Worm (Caenorhabditis elegans) whole organism, early embryonic: ENCODE data around the gene F22E5.6.

ENCODE experiments used
- B0310.2 ChIP-seq: sonication (generic microtip); optimal IDR thresholded peaks from 2 replicates; lab custom pipeline; 2016; ENCODE audit warnings: mild to moderate bottlenecking, missing genetic modification characterization, missing compliant biosample characterization
- aly-1 ChIP-seq: sonication (generic microtip); optimal IDR thresholded peaks from 2 replicates; lab custom pipeline; 2016; ENCODE audit warnings: missing genetic modification characterization, missing compliant biosample characterization
- ama-1 ChIP-seq: fragments of 150-350 bp; optimal IDR thresholded peaks from 2 replicates; lab custom pipeline; 2014
- ceh-13 ChIP-seq: fragments of 200-800 bp; sonication (Bioruptor generic); optimal IDR thresholded peaks from 2 replicates; lab custom pipeline; 2018; ENCODE audit warnings: mild to moderate bottlenecking, missing genetic modification characterization, missing compliant biosample characterization
- ceh-36 ChIP-seq: sonication (generic microtip); optimal IDR thresholded peaks from 2 replicates; lab custom pipeline; 2016; ENCODE audit warnings: missing genetic modification characterization, inconsistent platforms, missing compliant biosample characterization
- ets-7 ChIP-seq: sonication (generic microtip); optimal IDR thresholded peaks from 2 replicates; lab custom pipeline; 2016; ENCODE audit warnings: missing genotype, missing genetic modification characterization, missing compliant biosample characterization
- flt-1 ChIP-seq: fragments of 200-800 bp; sonication (Bioruptor generic); IDR thresholded peaks from 2 replicates; pipeline ENCODE4 v1.3.6; 2022; ENCODE audit warnings: missing genetic modification characterization, missing compliant biosample characterization
- hmg-4 ChIP-seq: fragments of 200-800 bp; sonication (Bioruptor generic); optimal IDR thresholded peaks from 2 replicates; lab custom pipeline; 2018; ENCODE audit warnings: mild to moderate bottlenecking, missing genetic modification characterization, missing compliant biosample characterization
- scrt-1 ChIP-seq: fragments of 200-800 bp; sonication (Bioruptor generic); IDR thresholded peaks from 2 replicates; pipeline ENCODE4 v1.3.6; 2022; ENCODE audit warnings: missing genetic modification characterization, missing compliant biosample characterization
- sea-1 ChIP-seq: fragments of 200-800 bp; sonication (Bioruptor generic); conservative IDR thresholded peaks from 2 replicates; pipeline ENCODE4 v1.3.6; 2022; ENCODE audit warnings: missing genetic modification characterization, missing compliant biosample characterization
- tbx-11 ChIP-seq: fragments of 200-800 bp; sonication (Bioruptor generic); IDR thresholded peaks from 2 replicates; pipeline ENCODE4 v1.3.6; 2022; ENCODE audit warnings: missing genetic modification characterization, missing compliant biosample characterization
- tra-4 ChIP-seq: sonication (generic microtip); optimal IDR thresholded peaks from 2 replicates; lab custom pipeline; 2017; ENCODE audit warnings: missing genetic modification characterization, missing compliant biosample characterization

DNA sequence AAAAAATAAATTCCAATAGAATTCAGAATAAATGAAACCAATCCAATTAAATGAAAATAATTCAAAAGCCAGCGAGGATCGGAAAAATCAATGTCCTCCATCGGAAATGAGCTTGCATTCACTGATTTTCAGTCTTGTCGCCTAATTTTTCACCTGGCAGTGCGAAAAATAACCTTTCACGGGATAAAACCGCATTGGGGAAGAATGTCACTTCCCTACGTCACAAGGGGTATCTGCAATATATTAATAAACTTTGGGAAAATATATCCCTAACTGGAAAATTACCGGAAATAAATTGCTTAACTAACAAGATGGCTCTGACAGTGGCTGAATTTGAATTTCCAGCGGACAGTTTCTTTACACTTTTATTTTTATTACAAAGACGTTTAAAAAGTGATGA lies 44.3 kb upstream of the F22E5.6 start, which contains the start of gene sri-77:
- TF ChIP-seq ama-1 (no peak), scrt-1 (GFP tag; lab: Robert Waterston, UW) (no peak), ets-7 (no peak), flt-1 (GFP tag; lab: Robert Waterston, UW) (no peak), tbx-11 (GFP tag; lab: Robert Waterston, UW) (no peak), B0310.2 (no peak), tra-4 (tag; lab: Kevin White, UChicago) (no peak), ceh-36 (no peak), aly-1 (tag; lab: Kevin White, UChicago) (no peak), hmg-4 (GFP tag; lab: Kevin White, UChicago) (no peak), ceh-13 (no peak), sea-1 (no peak)
